Worm (Caenorhabditis elegans): ENCODE data around the gene F42E11.3.

ce11 chrX:11337095-11337494, 38.3 kb downstream of the F42E11.3 start:
- TF ChIP-seq set-16 (GFP tag; IDR thresholded peaks at IDR 0.05) (no peak), spr-1 (tag; optimal IDR thresholded peaks at IDR 0.05) (no peak), aly-2 (tag; optimal IDR thresholded peaks at IDR 0.05) (no peak), lsy-2 (tag; optimal IDR thresholded peaks at IDR 0.05) (no peak), snpc-4 (tag; optimal IDR thresholded peaks at IDR 0.05) (no peak), Y75B8A.6 (GFP tag; IDR thresholded peaks at IDR 0.05) (no peak), pha-4 (GFP tag; IDR thresholded peaks at IDR 0.05) (no peak), pha-4 (tag; optimal IDR thresholded peaks at IDR 0.05) (no peak)
